Worm (Caenorhabditis elegans): Measurements from ENCODE around the gene ZK121.2.

DNA sequence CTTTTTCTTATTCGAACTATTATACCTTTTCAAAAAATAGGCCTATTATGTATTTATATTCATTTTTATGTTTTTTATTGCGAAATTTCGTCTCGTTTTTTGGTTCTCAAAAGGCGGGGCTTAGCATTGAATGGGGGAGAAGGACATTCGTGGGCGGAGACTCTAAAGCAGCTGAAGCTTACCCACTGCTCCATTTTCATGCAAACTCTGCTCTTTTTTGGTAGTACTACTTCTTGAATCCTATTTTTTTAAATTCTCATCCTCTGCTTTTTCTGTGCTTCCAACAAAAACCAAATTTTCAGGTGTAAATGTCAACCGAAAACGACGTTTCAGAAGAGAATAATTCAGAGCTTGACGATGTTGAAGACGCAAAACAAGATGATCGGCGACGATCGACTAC is at the start of gene ZK121.2:
- TF ChIP-seq hnd-1 (tag; optimal IDR thresholded peaks at IDR 0.05) (no peak), tra-4 (tag; optimal IDR thresholded peaks at IDR 0.05) (no peak), hmg-4 (GFP tag; optimal IDR thresholded peaks at IDR 0.05) (no peak), ama-1 (optimal IDR thresholded peaks at IDR 0.05) (no peak), hmbx-1 (tag; optimal IDR thresholded peaks at IDR 0.05) (no peak), tbx-11 (GFP tag; IDR thresholded peaks at IDR 0.05) (no peak)

Data from whole organism, early embryonic.